Worm (Caenorhabditis elegans): Measurements from ENCODE around the gene nhr-264.
A peak's percentile ranks its signal among the peaks of the same experiment; 100 is the strongest.

Gene nhr-264

DNA sequence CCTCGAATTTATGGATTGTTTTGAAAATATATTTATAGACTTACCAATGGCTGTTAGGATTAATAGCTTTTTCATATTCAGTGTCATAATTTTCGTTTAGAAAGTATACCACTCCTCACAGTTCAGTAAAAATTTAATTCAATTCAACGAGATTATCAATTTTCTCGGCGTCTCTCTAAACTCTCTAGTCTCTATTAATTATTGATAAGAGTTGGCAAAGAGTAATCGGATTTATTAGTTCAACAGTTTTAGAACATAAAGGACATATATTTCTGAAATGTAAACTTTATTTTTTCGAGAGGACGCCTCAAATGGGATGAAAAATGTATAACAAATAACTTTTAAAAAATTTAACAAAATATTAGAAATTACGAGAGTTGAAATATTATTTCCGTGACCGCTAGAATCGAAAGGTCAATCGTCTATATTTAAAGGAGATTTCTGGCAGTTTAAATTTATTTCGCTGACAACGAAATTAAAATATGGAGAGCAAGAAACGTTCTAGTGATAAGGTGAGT, 30.3 kb upstream of the nhr-264 start, which contains the start of the genes nspg-11 and F49C12.15:
TSS of gene nspg-11 (minus strand) at position 101 of the 518 bp plus-strand sequence.
TSS of gene F49C12.15 (plus strand) at position 468 of the 518 bp plus-strand sequence.
- no peak for TF ChIP-seq lin-1 (GFP tag; IDR thresholded peaks at IDR 0.05)
- no peak for TF ChIP-seq rbr-2 (tag; optimal IDR thresholded peaks at IDR 0.05)
- no peak for TF ChIP-seq nhr-77 (tag; optimal IDR thresholded peaks at IDR 0.05)
- TF ChIP-seq skn-1 (tag; optimal IDR thresholded peaks at IDR 0.05): no peak
- no peak for TF ChIP-seq egl-27 (tag; optimal IDR thresholded peaks at IDR 0.05)
- TF ChIP-seq egl-43 (GFP tag; IDR thresholded peaks at IDR 0.05): no peak
- TF ChIP-seq nhr-111 (GFP tag; optimal IDR thresholded peaks at IDR 0.05): no peak

DNA sequence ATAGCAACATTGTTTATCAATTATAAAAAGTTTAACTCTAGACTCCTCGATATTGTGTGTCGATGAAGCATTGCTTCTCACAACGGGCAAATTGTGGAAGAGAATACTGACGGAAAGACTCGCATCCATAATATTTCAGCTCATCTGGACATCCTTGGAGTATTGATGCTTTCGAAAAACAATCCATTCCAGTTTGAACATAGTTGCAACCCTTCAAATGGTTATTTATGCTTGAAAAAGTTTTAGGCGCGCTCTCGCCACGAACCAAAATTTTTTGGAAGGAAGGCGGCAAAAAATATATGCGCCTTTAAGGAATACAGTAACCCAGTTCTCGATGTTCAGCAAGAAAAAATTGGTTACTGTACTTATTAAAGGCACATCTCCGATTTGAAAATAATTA, 28.8 kb upstream of the nhr-264 start:
- TF ChIP-seq unc-130 (GFP tag; optimal IDR thresholded peaks at IDR 0.05) (no peak), ceh-62 (tag; optimal IDR thresholded peaks at IDR 0.05) (no peak), nhr-42 (GFP tag; IDR thresholded peaks at IDR 0.05) (0 out of 2 replicates have a peak, but pooled peaks have one; percentile 12), ama-1 (optimal IDR thresholded peaks at IDR 0.05) (peak; percentile 6), arid-1 (GFP tag; conservative IDR thresholded peaks at IDR 0.05) (0 out of 2 replicates have a peak, but pooled peaks have one; percentile 10), fos-1 (tag; optimal IDR thresholded peaks at IDR 0.05) (no peak), madf-5 (GFP tag; IDR thresholded peaks at IDR 0.05) (no peak), nhr-25 (tag; optimal IDR thresholded peaks at IDR 0.05; ENCODE audit: borderline replicate concordance, insufficient read depth) (no peak), lin-38 (GFP tag; IDR thresholded peaks at IDR 0.05) (0 out of 2 replicates have a peak, but pooled peaks have one; percentile 26), duxl-1 (tag; optimal IDR thresholded peaks at IDR 0.05; ENCODE audit: poor library complexity) (peak; percentile 41), zip-11 (GFP tag; IDR thresholded peaks at IDR 0.05) (no peak), nhr-102 (tag; optimal IDR thresholded peaks at IDR 0.05) (peak; percentile 25), T20F7.1 (GFP tag; optimal IDR thresholded peaks at IDR 0.05) (peak; percentile 37), zip-2 (tag; optimal IDR thresholded peaks at IDR 0.05) (no peak), lsy-2 (tag; optimal IDR thresholded peaks at IDR 0.05) (no peak), gei-8 (GFP tag; optimal IDR thresholded peaks at IDR 0.05) (peak; percentile 6), Y75B8A.6 (GFP tag; IDR thresholded peaks at IDR 0.05) (no peak), mxl-2 (GFP tag; conservative IDR thresholded peaks at IDR 0.05) (no peak), skn-1 (tag; optimal IDR thresholded peaks at IDR 0.05) (no peak), php-3 (GFP tag; IDR thresholded peaks at IDR 0.05) (0 out of 2 replicates have a peak, but pooled peaks have one; percentile 7), dve-1 (tag; optimal IDR thresholded peaks at IDR 0.05; ENCODE audit: insufficient read depth) (peak; percentile 0), T26A8.4 (GFP tag; IDR thresholded peaks at IDR 0.05) (peak; percentile 54; the same call in 1 of the 2 replicates), daf-12 (tag; optimal IDR thresholded peaks at IDR 0.05) (no peak), rbr-2 (tag; optimal IDR thresholded peaks at IDR 0.05) (no peak)

DNA sequence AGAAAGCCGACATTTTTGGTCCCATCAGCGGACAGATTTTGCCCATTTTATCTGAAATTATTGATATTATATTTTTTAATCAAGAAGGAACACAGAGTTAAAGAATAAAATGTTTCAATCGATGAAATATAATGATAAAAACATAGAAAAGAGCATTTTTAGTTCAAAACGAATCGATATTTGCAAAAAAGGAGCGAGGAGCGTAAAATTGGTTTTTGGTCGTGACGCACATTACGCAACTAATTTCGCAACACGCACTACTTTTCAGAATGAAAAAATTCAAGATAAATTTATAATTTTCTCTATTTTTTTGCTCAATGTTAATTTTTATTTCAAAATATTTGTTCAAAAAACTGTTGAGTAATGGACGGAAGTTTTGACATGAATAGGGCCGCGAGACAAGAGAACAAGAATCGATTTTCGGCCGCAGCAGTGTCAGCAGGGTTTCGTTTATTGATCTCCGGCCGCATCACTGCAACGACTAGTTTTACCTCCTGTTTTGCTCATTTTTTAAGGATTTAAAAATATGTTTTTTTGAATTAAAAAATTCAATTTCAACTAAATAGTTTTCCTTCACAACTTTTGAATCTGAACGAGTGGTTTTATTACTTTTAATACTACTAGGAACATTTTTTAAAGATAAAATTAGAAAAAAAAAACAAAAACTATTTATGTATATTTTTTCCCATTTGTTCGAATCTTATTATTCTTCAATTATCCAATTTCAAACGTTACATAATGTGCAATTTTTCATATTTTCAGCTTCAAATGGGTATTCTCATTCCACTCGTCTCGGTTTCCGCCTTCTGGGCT, 27.5 kb upstream of the nhr-264 start, which contains the start of the genes F49C12.12 and vha-17:
TSS of gene F49C12.12 (minus strand) at position 51 of the 813 bp plus-strand sequence.
TSS of gene vha-17 (plus strand) at position 763 of the 813 bp plus-strand sequence.
- TF ChIP-seq nhr-77 (tag; optimal IDR thresholded peaks at IDR 0.05) (peak; percentile 74), mep-1 (tag; optimal IDR thresholded peaks at IDR 0.05) (peak; percentile 43), tra-1 (GFP tag; IDR thresholded peaks at IDR 0.05) (no peak), nhr-76 (tag; optimal IDR thresholded peaks at IDR 0.05) (no peak), lin-38 (GFP tag; IDR thresholded peaks at IDR 0.05) (peak; percentile 26; the same call in 1 of the 2 replicates), daf-8 (GFP tag; IDR thresholded peaks at IDR 0.05) (no peak), nhr-42 (GFP tag; IDR thresholded peaks at IDR 0.05) (no peak), dpl-1 (GFP tag; optimal IDR thresholded peaks at IDR 0.05) (peak; percentile 7), rbr-2 (tag; optimal IDR thresholded peaks at IDR 0.05) (no peak), mdt-29 (GFP tag; IDR thresholded peaks at IDR 0.05) (no peak), F26F4.8 (GFP tag; conservative IDR thresholded peaks at IDR 0.05) (no peak), mdl-1 (tag; optimal IDR thresholded peaks at IDR 0.05) (no peak), hif-1 (tag; optimal IDR thresholded peaks at IDR 0.05) (no peak), duxl-1 (tag; optimal IDR thresholded peaks at IDR 0.05; ENCODE audit: poor library complexity) (no peak), lin-15B (tag; optimal IDR thresholded peaks at IDR 0.05) (no peak), zag-1 (tag; optimal IDR thresholded peaks at IDR 0.05) (no peak), nhr-10 (tag; optimal IDR thresholded peaks at IDR 0.05) (no peak), daf-16 (GFP tag; optimal IDR thresholded peaks at IDR 0.05) (no peak), daf-16 (tag; optimal IDR thresholded peaks at IDR 0.05) (peak; percentile 55), nhr-237 (tag; optimal IDR thresholded peaks at IDR 0.05) (no peak), dmd-6 (GFP tag; IDR thresholded peaks at IDR 0.05) (peak; percentile 51), unc-130 (GFP tag; optimal IDR thresholded peaks at IDR 0.05) (no peak), pqm-1 (tag; optimal IDR thresholded peaks at IDR 0.05) (peak; percentile 33)
